Worm (Caenorhabditis elegans): ENCODE measurements around the gene ZK154.4.

The ZK154.4 gene

ce11 chrX:7825707-7826106, 43.5 kb upstream of the ZK154.4 start (continued):
- peak; percentile 42; the same call in 1 of the 2 replicates for TF ChIP-seq egl-43 (GFP tag; IDR thresholded peaks at IDR 0.05)
- TF ChIP-seq daf-12 (tag; optimal IDR thresholded peaks at IDR 0.05), result no peak
- TF ChIP-seq zfp-3 (GFP tag; conservative IDR thresholded peaks at IDR 0.05), result no peak
- no peak for TF ChIP-seq hmg-1.1 (GFP tag; IDR thresholded peaks at IDR 0.05)
- TF ChIP-seq attf-4 (tag; optimal IDR thresholded peaks at IDR 0.05), result no peak
- no peak for TF ChIP-seq set-16 (GFP tag; IDR thresholded peaks at IDR 0.05)
- peak; percentile 50 for TF ChIP-seq hlh-30 (tag; optimal IDR thresholded peaks at IDR 0.05; ENCODE audit: insufficient read depth)
- peak; percentile 78 for TF ChIP-seq nhr-28 (tag; optimal IDR thresholded peaks at IDR 0.05)
- TF ChIP-seq D1046.2 (GFP tag; IDR thresholded peaks at IDR 0.05), result no peak

- TF ChIP-seq ama-1 (optimal IDR thresholded peaks at IDR 0.05) (no peak), spr-1 (tag; optimal IDR thresholded peaks at IDR 0.05) (peak; percentile 63), aha-1 (tag) (peak; percentile 100), lin-15B (tag; optimal IDR thresholded peaks at IDR 0.05) (no peak), duxl-1 (tag; optimal IDR thresholded peaks at IDR 0.05; ENCODE audit: poor library complexity) (peak; percentile 73), D1046.2 (GFP tag; IDR thresholded peaks at IDR 0.05) (0 out of 2 replicates have a peak, but pooled peaks have one; percentile 63), zfp-3 (GFP tag; conservative IDR thresholded peaks at IDR 0.05) (0 out of 2 replicates have a peak, but pooled peaks have one; percentile 48), nhr-41 (GFP tag; IDR thresholded peaks at IDR 0.05) (peak; percentile 67; the same call in 1 of the 2 replicates), hif-1 (tag; optimal IDR thresholded peaks at IDR 0.05) (peak; percentile 40 to 97), arid-1 (GFP tag; conservative IDR thresholded peaks at IDR 0.05) (peak; percentile 62), madf-9 (GFP tag; conservative IDR thresholded peaks at IDR 0.05) (peak; percentile 71), sdz-12 (GFP tag; optimal IDR thresholded peaks at IDR 0.05) (peak; percentile 35), ZK546.5 (tag; optimal IDR thresholded peaks at IDR 0.05) (no peak), dve-1 (tag; optimal IDR thresholded peaks at IDR 0.05; ENCODE audit: insufficient read depth) (peak; percentile 98), snpc-1.2 (GFP tag; IDR thresholded peaks at IDR 0.05) (no peak), daf-8 (GFP tag; IDR thresholded peaks at IDR 0.05) (no peak), ceh-32 (tag; optimal IDR thresholded peaks at IDR 0.05; ENCODE audit: poor library complexity) (peak; percentile 36), Y75B8A.6 (GFP tag; IDR thresholded peaks at IDR 0.05) (0 out of 2 replicates have a peak, but pooled peaks have one; percentile 54), zip-2 (tag; optimal IDR thresholded peaks at IDR 0.05) (peak; percentile 100), gei-8 (GFP tag; optimal IDR thresholded peaks at IDR 0.05) (peak; percentile 43), tra-1 (GFP tag; IDR thresholded peaks at IDR 0.05) (peak; percentile 90), daf-12 (tag; optimal IDR thresholded peaks at IDR 0.05) (no peak), dmd-9 (GFP tag; IDR thresholded peaks at IDR 0.05) (peak; percentile 71), nhr-76 (tag; optimal IDR thresholded peaks at IDR 0.05) (peak; percentile 30), ceh-28 (tag; optimal IDR thresholded peaks at IDR 0.05) (peak; percentile 88), lim-7 (GFP tag; IDR thresholded peaks at IDR 0.05) (peak; percentile 65; the same call in 1 of the 2 replicates), mes-2 (tag; optimal IDR thresholded peaks at IDR 0.05; ENCODE audit: poor library complexity, severe bottlenecking) (peak; percentile 81), spr-3 (GFP tag; optimal IDR thresholded peaks at IDR 0.05) (peak; percentile 40), egl-43 (GFP tag; IDR thresholded peaks at IDR 0.05) (peak; percentile 87), snpc-4 (tag; optimal IDR thresholded peaks at IDR 0.05) (no peak), set-16 (GFP tag; IDR thresholded peaks at IDR 0.05) (peak; percentile 89), lin-38 (GFP tag; IDR thresholded peaks at IDR 0.05) (peak; percentile 72), nhr-237 (tag; optimal IDR thresholded peaks at IDR 0.05) (peak; percentile 66), lir-3 (tag; optimal IDR thresholded peaks at IDR 0.05) (no peak), unc-130 (GFP tag; optimal IDR thresholded peaks at IDR 0.05) (no peak), fkh-10 (GFP tag; optimal IDR thresholded peaks at IDR 0.05) (peak; percentile 99), egl-27 (tag; optimal IDR thresholded peaks at IDR 0.05) (no peak), T20F7.1 (GFP tag; optimal IDR thresholded peaks at IDR 0.05) (peak; percentile 84), ctbp-1 (GFP tag; IDR thresholded peaks at IDR 0.05) (peak; percentile 93), nhr-42 (GFP tag; IDR thresholded peaks at IDR 0.05) (peak; percentile 83; the same call in 1 of the 2 replicates), hlh-11 (tag; optimal IDR thresholded peaks at IDR 0.05) (peak; percentile 98), mxl-3 (GFP tag; optimal IDR thresholded peaks at IDR 0.05) (peak; percentile 98), lin-29 (GFP tag; IDR thresholded peaks at IDR 0.05) (no peak)
These were observed 41.0 kb upstream of the ZK154.4 start, which contains the start of gene eef-1A.2 for ce11 chrX:7823108-7823704. Gene eef-1A.2, plus strand, starts transcription at chrX:7823654.

Measured in whole organism, L4 larva.